Worm (Caenorhabditis elegans) whole organism, young adult: ENCODE data around the gene smap-1.
A peak's percentile ranks its signal among the peaks of the same experiment; 100 is the strongest.

Experiments used
- B0261.1 ChIP-seq: sonication (generic microtip); optimal IDR thresholded peaks from 2 replicates; lab custom pipeline; 2016; ENCODE audit warnings: mild to moderate bottlenecking, missing genetic modification characterization, moderate library complexity, missing compliant biosample characterization
- C06A6.2 ChIP-seq: fragments of 200-800 bp; sonication (Bioruptor generic); conservative IDR thresholded peaks from 2 replicates; pipeline ENCODE4 v1.3.6; 2022; ENCODE audit warnings: missing genetic modification characterization, missing compliant biosample characterization
- F22D6.2 ChIP-seq: sonication (generic microtip); optimal IDR thresholded peaks from 2 replicates; lab custom pipeline; 2016; ENCODE audit warnings: mild to moderate bottlenecking, missing genetic modification characterization, missing compliant biosample characterization
- F37B4.10 ChIP-seq: fragments of 200-800 bp; sonication (Bioruptor generic); IDR thresholded peaks from 2 replicates; pipeline ENCODE4 v1.3.6; 2022; ENCODE audit warnings: missing genetic modification characterization, missing compliant biosample characterization
- F39B2.1 ChIP-seq: fragments of 200-800 bp; sonication (Bioruptor generic); IDR thresholded peaks from 2 replicates; pipeline ENCODE4 v1.3.6; 2022; ENCODE audit warnings: missing genetic modification reagents, missing genetic modification characterization, missing compliant biosample characterization
- F49E8.2 ChIP-seq: sonication (generic microtip); optimal IDR thresholded peaks from 3 replicates; lab custom pipeline; 2017; ENCODE audit warnings: missing genetic modification characterization, mild to moderate bottlenecking, missing compliant biosample characterization, antibody characterized with exemption, moderate library complexity; ENCODE audit not compliant: insufficient read depth
- F52B5.7 ChIP-seq: sonication (generic microtip); optimal IDR thresholded peaks from 2 replicates; lab custom pipeline; 2016; ENCODE audit warnings: mild to moderate bottlenecking, missing genetic modification characterization, missing compliant biosample characterization
- F57A8.1 ChIP-seq: fragments of 200-800 bp; sonication (Bioruptor generic); optimal IDR thresholded peaks from 2 replicates; lab custom pipeline; 2018; ENCODE audit warnings: mild to moderate bottlenecking, missing genetic modification characterization, moderate library complexity, missing compliant biosample characterization
- T07F8.4 ChIP-seq: sonication (generic microtip); optimal IDR thresholded peaks from 2 replicates; lab custom pipeline; 2016; ENCODE audit warnings: mild to moderate bottlenecking, missing genetic modification characterization, moderate library complexity, missing compliant biosample characterization
- Y79H2A.3 ChIP-seq: fragments of 200-800 bp; sonication (Bioruptor generic); conservative IDR thresholded peaks from 2 replicates; pipeline ENCODE4 v1.3.6; 2022; ENCODE audit warnings: missing genetic modification reagents, missing genetic modification characterization, missing compliant biosample characterization
- ZK185.1 ChIP-seq: sonication (generic microtip); optimal IDR thresholded peaks from 2 replicates; lab custom pipeline; 2016; ENCODE audit warnings: mild to moderate bottlenecking, missing genetic modification characterization, missing compliant biosample characterization; ENCODE audit not compliant: poor library complexity, severe bottlenecking
- aptf-3 ChIP-seq: fragments of 200-800 bp; sonication (Bioruptor generic); IDR thresholded peaks from 2 replicates; pipeline ENCODE4 v1.3.6; 2022; ENCODE audit warnings: missing genetic modification characterization, missing compliant biosample characterization
- athp-1 ChIP-seq: sonication (generic microtip); optimal IDR thresholded peaks from 2 replicates; lab custom pipeline; 2017; ENCODE audit warnings: mild to moderate bottlenecking, missing genetic modification characterization, missing compliant biosample characterization
- attf-6 ChIP-seq: fragments of 200-800 bp; sonication (Bioruptor generic); IDR thresholded peaks from 2 replicates; pipeline ENCODE4 v1.3.6; 2022; ENCODE audit warnings: missing genetic modification reagents, missing genetic modification characterization, missing compliant biosample characterization
- bed-1 ChIP-seq: fragments of 200-800 bp; sonication (Bioruptor generic); IDR thresholded peaks from 2 replicates; pipeline ENCODE4 v1.3.6; 2022; ENCODE audit warnings: missing genetic modification reagents, missing genetic modification characterization, missing compliant biosample characterization
- ccch-3 ChIP-seq: fragments of 200-800 bp; sonication (Bioruptor generic); optimal IDR thresholded peaks from 2 replicates; lab custom pipeline; 2018; ENCODE audit warnings: mild to moderate bottlenecking, missing genetic modification characterization, missing compliant biosample characterization
- ceh-27 ChIP-seq: fragments of 200-800 bp; sonication (Bioruptor generic); optimal IDR thresholded peaks from 2 replicates; lab custom pipeline; 2018; ENCODE audit warnings: mild to moderate bottlenecking, missing genetic modification characterization, moderate library complexity, missing compliant biosample characterization
- ceh-40 ChIP-seq: fragments of 200-800 bp; sonication (Bioruptor generic); IDR thresholded peaks from 2 replicates; pipeline ENCODE4 v1.3.6; 2022; ENCODE audit warnings: missing genetic modification characterization, missing compliant biosample characterization
- ceh-58 ChIP-seq: fragments of 200-800 bp; sonication (Bioruptor generic); IDR thresholded peaks from 2 replicates; pipeline ENCODE4 v1.3.6; 2022; ENCODE audit warnings: missing genetic modification characterization, missing compliant biosample characterization
- dox-1 ChIP-seq: fragments of 200-800 bp; sonication (Bioruptor generic); IDR thresholded peaks from 2 replicates; pipeline ENCODE4 v1.3.6; 2022; ENCODE audit warnings: missing genetic modification reagents, missing genetic modification characterization, missing compliant biosample characterization
- dpff-1 ChIP-seq: sonication (generic microtip); optimal IDR thresholded peaks from 2 replicates; lab custom pipeline; 2017; ENCODE audit warnings: mild to moderate bottlenecking, missing genetic modification characterization, missing compliant biosample characterization
- dpl-1 ChIP-seq: fragments of 150-350 bp; optimal IDR thresholded peaks from 2 replicates; lab custom pipeline; 2014; ENCODE audit warnings: missing biosample characterization, missing genetic modification reagents, missing genetic modification characterization
- egl-44 ChIP-seq: fragments of 200-800 bp; sonication (Bioruptor generic); IDR thresholded peaks from 2 replicates; pipeline ENCODE4 v1.3.6; 2022; ENCODE audit warnings: missing genetic modification reagents, missing genetic modification characterization, missing compliant biosample characterization
- ekl-4 ChIP-seq: fragments of 200-800 bp; sonication (Bioruptor generic); IDR thresholded peaks from 2 replicates; pipeline ENCODE4 v1.3.6; 2022; ENCODE audit warnings: missing genetic modification reagents, missing genetic modification characterization, missing compliant biosample characterization
- ets-4 ChIP-seq: fragments of 200-800 bp; sonication (Bioruptor generic); optimal IDR thresholded peaks from 2 replicates; lab custom pipeline; 2018; ENCODE audit warnings: mild to moderate bottlenecking, missing genetic modification characterization, missing compliant biosample characterization
- him-1 ChIP-seq: sonication (generic microtip); optimal IDR thresholded peaks from 2 replicates; lab custom pipeline; 2016; ENCODE audit warnings: missing genotype, missing genetic modification reagents, missing genetic modification characterization, missing compliant biosample characterization
- hlh-12 ChIP-seq: sonication (generic microtip); optimal IDR thresholded peaks from 2 replicates; lab custom pipeline; 2016; ENCODE audit warnings: missing genetic modification characterization, missing compliant biosample characterization
- hlh-26 ChIP-seq: fragments of 200-800 bp; sonication (Bioruptor generic); conservative IDR thresholded peaks from 2 replicates; pipeline ENCODE4 v1.3.6; 2022; ENCODE audit warnings: missing genetic modification reagents, missing genetic modification characterization, missing compliant biosample characterization
- hmg-1.2 ChIP-seq: fragments of 200-800 bp; sonication (Bioruptor generic); IDR thresholded peaks from 2 replicates; pipeline ENCODE4 v1.3.6; 2022; ENCODE audit warnings: missing genetic modification reagents, missing genetic modification characterization, missing compliant biosample characterization
- lin-26 ChIP-seq: fragments of 200-800 bp; sonication (Bioruptor generic); IDR thresholded peaks from 2 replicates; pipeline ENCODE4 v1.3.6; 2022; ENCODE audit warnings: missing genetic modification reagents, missing genetic modification characterization, missing compliant biosample characterization
- lin-35 ChIP-seq, 3 experiments: fragments of 150-350 bp in 2 of 3; sonication (generic microtip) in 1 of 3; optimal IDR thresholded peaks; 2 replicates each; lab custom pipeline; 2014 to 2018; ENCODE audit warnings: missing biosample characterization in 3 of 3, missing genetic modification characterization in 3 of 3, missing genetic modification reagents in 3 of 3
- madf-3 ChIP-seq: fragments of 200-800 bp; sonication (Bioruptor generic); IDR thresholded peaks from 2 replicates; pipeline ENCODE4 v1.3.6; 2022; ENCODE audit warnings: missing genetic modification reagents, missing genetic modification characterization, missing compliant biosample characterization
- mes-4 ChIP-seq: sonication (generic microtip); optimal IDR thresholded peaks from 2 replicates; lab custom pipeline; 2016; ENCODE audit warnings: missing genotype, missing genetic modification characterization, missing compliant biosample characterization
- mxl-1 ChIP-seq: sonication (generic microtip); optimal IDR thresholded peaks from 2 replicates; lab custom pipeline; 2016; ENCODE audit warnings: missing genetic modification characterization, missing compliant biosample characterization
- nfya-2 ChIP-seq: fragments of 200-800 bp; sonication (Bioruptor generic); IDR thresholded peaks from 2 replicates; pipeline ENCODE4 v1.3.6; 2022; ENCODE audit warnings: missing genetic modification reagents, missing genetic modification characterization, missing compliant biosample characterization
- nhr-80 ChIP-seq: sonication (generic microtip); optimal IDR thresholded peaks from 2 replicates; lab custom pipeline; 2016; ENCODE audit warnings: missing genetic modification characterization, missing compliant biosample characterization
- nhr-90 ChIP-seq: sonication (generic microtip); optimal IDR thresholded peaks from 2 replicates; lab custom pipeline; 2016; ENCODE audit warnings: missing genotype, mild to moderate bottlenecking, missing genetic modification characterization, missing compliant biosample characterization
- pbrm-1 ChIP-seq: fragments of 200-800 bp; sonication (Bioruptor generic); IDR thresholded peaks from 2 replicates; pipeline ENCODE4 v1.3.6; 2022; ENCODE audit warnings: missing genetic modification reagents, missing genetic modification characterization, missing compliant biosample characterization
- repo-1 ChIP-seq: sonication (generic microtip); optimal IDR thresholded peaks from 2 replicates; lab custom pipeline; 2017; ENCODE audit warnings: mild to moderate bottlenecking, missing genetic modification characterization, missing compliant biosample characterization
- rpc-1 ChIP-seq, 2 experiments: fragments of 150-350 bp in 1 of 2; sonication (generic microtip) in 1 of 2; optimal IDR thresholded peaks; 2 replicates each; lab custom pipeline; 2014 to 2018; ENCODE audit warnings: missing biosample characterization in 1 of 2, missing genetic modification characterization in 1 of 2, missing genetic modification reagents in 1 of 2, missing genotype in 1 of 2
- sptf-2 ChIP-seq: fragments of 200-800 bp; sonication (Bioruptor generic); optimal IDR thresholded peaks from 2 replicates; lab custom pipeline; 2018; ENCODE audit warnings: mild to moderate bottlenecking, missing genetic modification characterization, missing compliant biosample characterization
- tbp1 ChIP-seq: fragments of 200-800 bp; sonication (Bioruptor generic); optimal IDR thresholded peaks from 2 replicates; lab custom pipeline; 2018; ENCODE audit warnings: mild to moderate bottlenecking, missing genetic modification characterization, missing compliant biosample characterization
- tbx-9 ChIP-seq: sonication (generic microtip); optimal IDR thresholded peaks from 2 replicates; lab custom pipeline; 2016; ENCODE audit warnings: borderline replicate concordance, missing genetic modification characterization, inconsistent platforms, missing compliant biosample characterization
- unc-130 ChIP-seq: sonication (generic microtip); optimal IDR thresholded peaks from 2 replicates; lab custom pipeline; 2016; ENCODE audit warnings: missing genetic modification reagents, missing genetic modification characterization, missing compliant biosample characterization
- xnd-1 ChIP-seq: sonication (generic microtip); optimal IDR thresholded peaks from 2 replicates; lab custom pipeline; 2016; ENCODE audit warnings: missing genotype, missing genetic modification reagents, missing genetic modification characterization, missing compliant biosample characterization
- ztf-18 ChIP-seq: sonication (generic microtip); optimal IDR thresholded peaks from 2 replicates; lab custom pipeline; 2016; ENCODE audit warnings: missing genotype, mild to moderate bottlenecking, missing genetic modification characterization, missing compliant biosample characterization
- ztf-22 ChIP-seq: fragments of 200-800 bp; sonication (Bioruptor generic); optimal IDR thresholded peaks from 2 replicates; lab custom pipeline; 2018; ENCODE audit warnings: mild to moderate bottlenecking, missing genetic modification characterization, moderate library complexity, missing compliant biosample characterization
- ztf-26 ChIP-seq: sonication (generic microtip); optimal IDR thresholded peaks from 2 replicates; lab custom pipeline; 2017; ENCODE audit warnings: missing genetic modification characterization, missing compliant biosample characterization
- ztf-28 ChIP-seq: fragments of 200-800 bp; sonication (Bioruptor generic); IDR thresholded peaks from 2 replicates; pipeline ENCODE4 v1.3.6; 2022; ENCODE audit warnings: missing genetic modification reagents, missing genetic modification characterization, missing compliant biosample characterization
- ztf-3 ChIP-seq: fragments of 200-800 bp; sonication (Bioruptor generic); optimal IDR thresholded peaks from 2 replicates; lab custom pipeline; 2018; ENCODE audit warnings: mild to moderate bottlenecking, missing genetic modification characterization, missing compliant biosample characterization

The smap-1 gene

DNA sequence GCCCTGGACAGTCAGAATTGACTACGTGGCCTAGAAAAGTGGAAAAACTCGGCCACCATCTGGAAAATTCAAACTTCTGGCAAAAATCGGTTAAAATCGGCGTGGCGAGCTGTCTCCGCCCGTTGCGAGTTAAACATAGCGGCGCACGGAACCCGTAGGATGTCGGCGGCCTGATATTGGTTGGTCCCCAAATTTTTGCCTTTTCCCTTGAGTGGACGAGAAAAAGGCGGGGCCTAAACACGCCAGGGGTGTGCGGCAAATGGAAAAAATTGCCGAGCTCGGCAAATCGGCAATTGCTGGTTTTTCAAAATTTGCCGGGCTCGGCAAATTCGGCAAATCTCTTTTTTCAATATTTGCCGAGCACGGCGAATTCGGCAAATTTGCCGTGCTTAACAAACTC is 6.3 kb downstream of the smap-1 start (continued):
- peak; percentile 77 for TF ChIP-seq hmg-1.2 (GFP tag; lab: Robert Waterston, UW)
- TF ChIP-seq nfya-2, result no peak
- TF ChIP-seq ets-4 (GFP tag; lab: Kevin White, UChicago), result no peak
- TF ChIP-seq hlh-26 (GFP tag; lab: Robert Waterston, UW), result no peak
- no peak for TF ChIP-seq sptf-2 (GFP tag; lab: Kevin White, UChicago)
- no peak for TF ChIP-seq xnd-1 (tag; lab: Kevin White, UChicago)
- TF ChIP-seq ztf-22 (GFP tag; lab: Kevin White, UChicago), result no peak
- no peak for TF ChIP-seq mes-4 (tag; lab: Kevin White, UChicago)
- TF ChIP-seq dox-1 (GFP tag; lab: Robert Waterston, UW), result peak; percentile 66; the same call in 1 of the 2 replicates
- TF ChIP-seq egl-44, result peak; percentile 21; the same call in 1 of the 2 replicates
- no peak for TF ChIP-seq dpl-1 (GFP tag; lab: Kevin White, UChicago)
- TF ChIP-seq nhr-90 (tag; lab: Kevin White, UChicago), result no peak
- no peak for TF ChIP-seq F22D6.2 (tag; lab: Kevin White, UChicago)
- TF ChIP-seq ccch-3, result no peak
- TF ChIP-seq athp-1 (tag; lab: Kevin White, UChicago), result no peak
- TF ChIP-seq B0261.1, result no peak
- no peak for TF ChIP-seq ZK185.1 (tag; lab: Kevin White, UChicago)
- TF ChIP-seq nhr-80 (tag; lab: Kevin White, UChicago), result no peak
- no peak for TF ChIP-seq ceh-27
- TF ChIP-seq F49E8.2 (tag; lab: Kevin White, UChicago), result no peak
- no peak for TF ChIP-seq F39B2.1 (GFP tag; lab: Robert Waterston, UW)
- no peak for TF ChIP-seq hlh-12 (tag; lab: Kevin White, UChicago)
- no peak for TF ChIP-seq him-1 (tag; lab: Kevin White, UChicago)
- TF ChIP-seq ceh-58 (GFP tag; lab: Robert Waterston, UW), result no peak
- no peak for TF ChIP-seq ztf-3
- TF ChIP-seq C06A6.2 (GFP tag; lab: Robert Waterston, UW), result no peak
- TF ChIP-seq T07F8.4 (tag; lab: Kevin White, UChicago), result no peak
- no peak for TF ChIP-seq Y79H2A.3 (GFP tag; lab: Robert Waterston, UW)
- TF ChIP-seq ztf-18 (tag; lab: Kevin White, UChicago), result no peak
- TF ChIP-seq F37B4.10 (GFP tag; lab: Robert Waterston, UW), result no peak
- TF ChIP-seq lin-35 (GFP tag; optimal IDR thresholded peaks at IDR 0.05; lab: Kevin White, UChicago), result no peak
- no peak for TF ChIP-seq F52B5.7
- TF ChIP-seq madf-3, result no peak
- TF ChIP-seq bed-1, result no peak
- no peak for TF ChIP-seq ceh-40
- no peak for TF ChIP-seq ekl-4 (GFP tag; lab: Robert Waterston, UW)
- TF ChIP-seq dpff-1, result no peak
- 0 out of 2 replicates have a peak, but pooled peaks have one; percentile 54 for TF ChIP-seq attf-6
- no peak for TF ChIP-seq mxl-1 (tag; lab: Kevin White, UChicago)
- no peak for TF ChIP-seq ztf-26
- TF ChIP-seq ztf-28 (GFP tag; lab: Robert Waterston, UW), result no peak
- TF ChIP-seq F57A8.1, result no peak
- no peak for TF ChIP-seq rpc-1 (optimal IDR thresholded peaks at IDR 0.05; lab: Kevin White, UChicago)
- no peak for TF ChIP-seq rpc-1 (tag; optimal IDR thresholded peaks at IDR 0.05; lab: Kevin White, UChicago)
- no peak for TF ChIP-seq unc-130 (GFP tag; lab: Kevin White, UChicago)
- no peak for TF ChIP-seq tbx-9
- TF ChIP-seq repo-1 (tag; lab: Kevin White, UChicago), result no peak
- TF ChIP-seq lin-26 (GFP tag; lab: Robert Waterston, UW), result peak; percentile 87
- peak; percentile 60 for TF ChIP-seq tbp1
- 0 out of 2 replicates have a peak, but pooled peaks have one; percentile 47 for TF ChIP-seq aptf-3 (GFP tag; lab: Robert Waterston, UW)
- peak; percentile 83 for TF ChIP-seq pbrm-1 (GFP tag; lab: Robert Waterston, UW)
